Fruit fly (Drosophila melanogaster) whole organism, embryonic: Measurements from ENCODE around the gene CG17803.

Experiments
- Atf-2 ChIP-seq: fragments of 200-800 bp; sonication (Bioruptor generic); optimal IDR thresholded peaks from 2 replicates; lab custom pipeline; 2016; ENCODE audit warnings: missing biosample characterization, missing genetic modification characterization
- Bteb2 ChIP-seq: fragments of 200-800 bp; sonication (Bioruptor generic); optimal IDR thresholded peaks from 2 replicates; lab custom pipeline; 2016; ENCODE audit warnings: missing biosample characterization, missing genetic modification characterization
- CG10366 ChIP-seq: fragments of 200-800 bp; sonication (Bioruptor generic); IDR thresholded peaks from 2 replicates; pipeline ENCODE4 v1.3.6; 2022; ENCODE audit warnings: missing biosample characterization, missing genetic modification characterization
- CG10565 ChIP-seq: fragments of 200-800 bp; sonication (Bioruptor generic); optimal IDR thresholded peaks from 3 replicates; lab custom pipeline; 2016; ENCODE audit warnings: missing biosample characterization, mild to moderate bottlenecking, missing genetic modification characterization
- CG11398 ChIP-seq: fragments of 200-800 bp; sonication (Bioruptor generic); optimal IDR thresholded peaks from 2 replicates; lab custom pipeline; 2016; ENCODE audit warnings: missing biosample characterization, missing genetic modification characterization
- CG11504 ChIP-seq: fragments of 200-800 bp; sonication (Bioruptor generic); optimal IDR thresholded peaks from 3 replicates; lab custom pipeline; 2019; ENCODE audit warnings: missing biosample characterization, mild to moderate bottlenecking, missing genetic modification characterization, moderate library complexity
- CG12744 ChIP-seq: fragments of 200-800 bp; sonication (Bioruptor generic); optimal IDR thresholded peaks from 2 replicates; lab custom pipeline; 2016; ENCODE audit warnings: missing biosample characterization, missing genetic modification characterization
- CG13287 ChIP-seq: fragments of 200-800 bp; sonication (Bioruptor generic); IDR thresholded peaks from 2 replicates; pipeline ENCODE4 v1.3.6; 2022; ENCODE audit warnings: missing biosample characterization, missing genetic modification characterization; ENCODE audit not compliant: partially characterized antibody
- CG14014 ChIP-seq: fragments of 200-800 bp; sonication (Bioruptor generic); IDR thresholded peaks from 2 replicates; pipeline ENCODE4 v1.3.6; 2022; ENCODE audit warnings: missing biosample characterization, missing genetic modification characterization
- CG14667 ChIP-seq: fragments of 200-800 bp; sonication (Bioruptor generic); IDR thresholded peaks from 2 replicates; pipeline ENCODE4 v1.3.6; 2022; ENCODE audit warnings: missing biosample characterization, missing genetic modification characterization
- CG15073 ChIP-seq: fragments of 200-800 bp; sonication (Bioruptor generic); optimal IDR thresholded peaks from 2 replicates; lab custom pipeline; 2016; ENCODE audit warnings: missing biosample characterization, missing genetic modification characterization
- CG15269 ChIP-seq: fragments of 200-800 bp; sonication (Bioruptor generic); optimal IDR thresholded peaks from 2 replicates; lab custom pipeline; 2018; ENCODE audit warnings: missing biosample characterization, mild to moderate bottlenecking, missing genetic modification characterization, moderate library complexity
- CG34224 ChIP-seq: fragments of 200-800 bp; sonication (Bioruptor generic); IDR thresholded peaks from 3 replicates; pipeline ENCODE4 v1.3.6; 2022; ENCODE audit warnings: missing biosample characterization, missing genetic modification characterization; ENCODE audit not compliant: partially characterized antibody
- CG4360 ChIP-seq: fragments of 200-800 bp; sonication (Bioruptor generic); IDR thresholded peaks from 2 replicates; pipeline ENCODE4 v1.3.6; 2022; ENCODE audit warnings: missing biosample characterization, missing genetic modification characterization
- CG4617 ChIP-seq: fragments of 200-800 bp; sonication (Bioruptor generic); optimal IDR thresholded peaks from 3 replicates; lab custom pipeline; 2016; ENCODE audit warnings: missing biosample characterization, missing genetic modification characterization, borderline replicate concordance
- CG4730 ChIP-seq: fragments of 200-800 bp; sonication (Bioruptor generic); IDR thresholded peaks from 2 replicates; pipeline ENCODE4 v1.3.6; 2022; ENCODE audit warnings: missing biosample characterization, missing genetic modification characterization
- CG4854 ChIP-seq: fragments of 200-800 bp; sonication (Bioruptor generic); optimal IDR thresholded peaks from 2 replicates; lab custom pipeline; 2016; ENCODE audit warnings: missing biosample characterization, missing genetic modification characterization, inconsistent platforms
- CG6654 ChIP-seq: fragments of 200-800 bp; sonication (Bioruptor generic); optimal IDR thresholded peaks from 2 replicates; lab custom pipeline; 2017; ENCODE audit warnings: missing biosample characterization, mild to moderate bottlenecking, missing genetic modification characterization
- CG6683 ChIP-seq: fragments of 200-800 bp; sonication (Bioruptor generic); optimal IDR thresholded peaks from 2 replicates; lab custom pipeline; 2017; ENCODE audit warnings: missing biosample characterization, mild to moderate bottlenecking, missing genetic modification characterization, missing genetic modification reagents
- CG7928 ChIP-seq: fragments of 200-800 bp; sonication (Bioruptor generic); optimal IDR thresholded peaks from 2 replicates; lab custom pipeline; 2017; ENCODE audit warnings: missing biosample characterization, mild to moderate bottlenecking, missing genetic modification characterization
- CG8765 ChIP-seq: fragments of 200-800 bp; sonication (Bioruptor generic); IDR thresholded peaks from 2 replicates; pipeline ENCODE4 v1.3.6; 2022; ENCODE audit warnings: missing biosample characterization, missing genetic modification characterization
- CG8924 ChIP-seq: fragments of 200-800 bp; optimal IDR thresholded peaks from 3 replicates; lab custom pipeline; 2019; ENCODE audit warnings: missing biosample characterization, mild to moderate bottlenecking, missing genetic modification characterization, moderate library complexity
- CG9932 ChIP-seq: fragments of 200-800 bp; sonication (Bioruptor generic); IDR thresholded peaks from 2 replicates; pipeline ENCODE4 v1.3.6; 2022; ENCODE audit warnings: missing biosample characterization, missing genetic modification characterization
- D ChIP-seq, 2 experiments: fragments of 200-800 bp in 1 of 2; fragments of >200 bp in 1 of 2; sonication (Bioruptor generic) in 1 of 2; optimal IDR thresholded peaks; 2 replicates in 1 of 2; 3 replicates in 1 of 2; lab custom pipeline; 2017; ENCODE audit warnings: mild to moderate bottlenecking in 1 of 2, missing biosample characterization in 1 of 2, missing genetic modification characterization in 1 of 2, missing genetic modification reagents in 1 of 2
- D19B ChIP-seq: fragments of 200-800 bp; sonication (Bioruptor generic); optimal IDR thresholded peaks from 2 replicates; lab custom pipeline; 2017; ENCODE audit warnings: missing biosample characterization, mild to moderate bottlenecking, missing genetic modification characterization
- Dad ChIP-seq: fragments of 200-800 bp; sonication (Bioruptor generic); optimal IDR thresholded peaks from 3 replicates; lab custom pipeline; 2016; ENCODE audit warnings: missing biosample characterization, missing genetic modification characterization
- ERR ChIP-seq: fragments of 200-800 bp; sonication (Bioruptor generic); optimal IDR thresholded peaks from 2 replicates; lab custom pipeline; 2016; ENCODE audit warnings: missing biosample characterization, missing genetic modification characterization
- Gug ChIP-seq: fragments of 200-800 bp; sonication (Bioruptor generic); IDR thresholded peaks from 4 replicates; pipeline ENCODE4 v1.3.6; 2022; ENCODE audit warnings: missing biosample characterization, missing genetic modification characterization
- HHEX ChIP-seq: fragments of 200-800 bp; sonication (Bioruptor generic); optimal IDR thresholded peaks from 3 replicates; lab custom pipeline; 2017; ENCODE audit warnings: missing biosample characterization, mild to moderate bottlenecking, missing genetic modification characterization, missing genetic modification reagents
- Hmx ChIP-seq: fragments of 200-800 bp; sonication (Bioruptor generic); optimal IDR thresholded peaks from 2 replicates; lab custom pipeline; 2016; ENCODE audit warnings: missing biosample characterization, missing genetic modification characterization
- Hsf ChIP-seq: fragments of 200-800 bp; sonication (Bioruptor generic); optimal IDR thresholded peaks from 3 replicates; lab custom pipeline; 2016; ENCODE audit warnings: missing biosample characterization, missing genetic modification characterization
- Kr ChIP-seq: fragments of 200-800 bp; sonication (Bioruptor generic); optimal IDR thresholded peaks from 2 replicates; lab custom pipeline; 2017; ENCODE audit warnings: missing biosample characterization, mild to moderate bottlenecking, missing genetic modification characterization
- Mad ChIP-seq: fragments of 200-800 bp; sonication (Bioruptor generic); optimal IDR thresholded peaks from 2 replicates; lab custom pipeline; 2016; ENCODE audit warnings: missing biosample characterization, missing genetic modification characterization
- Xrp1 ChIP-seq: fragments of 200-800 bp; sonication (Bioruptor generic); IDR thresholded peaks from 2 replicates; pipeline ENCODE4 v1.3.6; 2022; ENCODE audit warnings: missing biosample characterization, missing genetic modification characterization
- ara ChIP-seq: fragments of 200-800 bp; sonication (Bioruptor generic); IDR thresholded peaks from 2 replicates; pipeline ENCODE4 v1.3.6; 2022; ENCODE audit warnings: missing biosample characterization, missing genetic modification characterization
- ato ChIP-seq: fragments of 200-800 bp; sonication (Bioruptor generic); IDR thresholded peaks from 2 replicates; pipeline ENCODE4 v1.3.6; 2022; ENCODE audit warnings: missing biosample characterization, missing genetic modification characterization; ENCODE audit not compliant: partially characterized antibody
- ems ChIP-seq: fragments of 200-800 bp; sonication (Bioruptor generic); optimal IDR thresholded peaks from 3 replicates; lab custom pipeline; 2016; ENCODE audit warnings: missing biosample characterization, missing genetic modification characterization
- esg ChIP-seq: fragments of 200-800 bp; sonication (Bioruptor generic); conservative IDR thresholded peaks from 2 replicates; pipeline ENCODE4 v1.3.6; 2022; ENCODE audit warnings: missing biosample characterization, missing genetic modification characterization
- fd96Cb ChIP-seq: fragments of 200-800 bp; sonication (Bioruptor generic); optimal IDR thresholded peaks from 2 replicates; lab custom pipeline; 2018; ENCODE audit warnings: missing biosample characterization, mild to moderate bottlenecking, missing genetic modification characterization, moderate library complexity
- lmd ChIP-seq: fragments of 200-800 bp; sonication (Bioruptor generic); IDR thresholded peaks from 2 replicates; pipeline ENCODE4 v1.3.6; 2022; ENCODE audit warnings: missing biosample characterization, missing genetic modification characterization
- mam ChIP-seq: fragments of 200-800 bp; sonication (Bioruptor generic); optimal IDR thresholded peaks from 3 replicates; lab custom pipeline; 2016; ENCODE audit warnings: missing biosample characterization, missing genetic modification characterization
- nerfin-1 ChIP-seq: fragments of 200-800 bp; sonication (Bioruptor generic); optimal IDR thresholded peaks from 3 replicates; lab custom pipeline; 2019; ENCODE audit warnings: missing biosample characterization, mild to moderate bottlenecking, missing genetic modification characterization, moderate library complexity
- oc ChIP-seq: fragments of 200-800 bp; sonication (Bioruptor generic); optimal IDR thresholded peaks from 2 replicates; lab custom pipeline; 2018; ENCODE audit warnings: missing biosample characterization, mild to moderate bottlenecking, missing genetic modification characterization, moderate library complexity
- onecut ChIP-seq: fragments of 200-800 bp; sonication (Bioruptor generic); IDR thresholded peaks from 2 replicates; pipeline ENCODE4 v1.3.6; 2022; ENCODE audit warnings: missing biosample characterization, missing genetic modification characterization
- salm ChIP-seq: fragments of 200-800 bp; sonication (Bioruptor generic); optimal IDR thresholded peaks from 2 replicates; lab custom pipeline; 2018; ENCODE audit warnings: missing biosample characterization, mild to moderate bottlenecking, missing genetic modification characterization
- schlank ChIP-seq: fragments of 200-800 bp; sonication (Bioruptor generic); optimal IDR thresholded peaks from 2 replicates; lab custom pipeline; 2018; ENCODE audit warnings: missing biosample characterization, mild to moderate bottlenecking, missing genetic modification characterization
- slbo ChIP-seq: fragments of 200-800 bp; sonication (Bioruptor generic); IDR thresholded peaks from 2 replicates; pipeline ENCODE4 v1.3.6; 2022; ENCODE audit warnings: missing biosample characterization, missing genetic modification characterization
- slou ChIP-seq: fragments of 200-800 bp; sonication (Bioruptor generic); optimal IDR thresholded peaks from 3 replicates; lab custom pipeline; 2016; ENCODE audit warnings: missing biosample characterization, missing genetic modification characterization
- usp ChIP-seq: fragments of >200 bp; optimal IDR thresholded peaks from 2 replicates; lab custom pipeline; 2017; ENCODE audit warnings: missing biosample characterization, missing genetic modification characterization

The CG17803 gene

dm6 chr3R:17794335-17795074, 6.8 kb downstream of the CG17803 start, which contains the start of gene CG43102 (continued):
- TF ChIP-seq CG4617 (GFP tag; lab: Kevin White, UChicago) (no peak), CG11398 (GFP tag; lab: Kevin White, UChicago) (no peak), CG8924 (tag; lab: Kevin White, UChicago) (peak; percentile 82), Bteb2 (GFP tag; lab: Kevin White, UChicago) (peak; percentile 12), ems (GFP tag; lab: Kevin White, UChicago) (no peak), nerfin-1 (peak; percentile 46), CG14667 (peak; percentile 59), Gug (GFP tag; lab: Robert Waterston, UW) (peak; percentile 76), CG7928 (no peak), mam (GFP tag; lab: Kevin White, UChicago) (peak; percentile 61), fd96Cb (tag; lab: Kevin White, UChicago) (peak; percentile 49), CG34224 (peak; percentile 51), CG4730 (GFP tag; lab: Robert Waterston, UW) (peak; percentile 50; the same call in 1 of the 2 replicates), slbo (GFP tag; lab: Robert Waterston, UW) (peak; percentile 73; the same call in 1 of the 2 replicates), Mad (GFP tag; lab: Kevin White, UChicago) (peak; percentile 26), CG15073 (GFP tag; lab: Kevin White, UChicago) (no peak), onecut (peak; percentile 57), ERR (GFP tag; lab: Kevin White, UChicago) (peak; percentile 59), CG9932 (peak; percentile 84), Xrp1 (GFP tag; lab: Robert Waterston, UW) (peak; percentile 71), schlank (peak; percentile 30), CG8765 (GFP tag; lab: Robert Waterston, UW) (peak; percentile 16; the same call in 1 of the 2 replicates), CG4360 (GFP tag; lab: Robert Waterston, UW) (peak; percentile 95), D (optimal IDR thresholded peaks at IDR 0.05; lab: Kevin White, UChicago) (no peak), D (GFP tag; optimal IDR thresholded peaks at IDR 0.05; lab: Kevin White, UChicago) (peak; percentile 15), Atf-2 (GFP tag; lab: Kevin White, UChicago) (peak; percentile 46), oc (tag; lab: Kevin White, UChicago) (peak; percentile 58), HHEX (GFP tag; lab: Kevin White, UChicago) (peak; percentile 61), CG4854 (GFP tag; lab: Kevin White, UChicago) (no peak), D19B (GFP tag; lab: Kevin White, UChicago) (peak; percentile 30), ato (GFP tag; lab: Robert Waterston, UW) (peak; percentile 56; the same call in 1 of the 2 replicates), CG6654 (GFP tag; lab: Kevin White, UChicago) (peak; percentile 24), CG10366 (GFP tag; lab: Robert Waterston, UW) (peak; percentile 80), Hsf (GFP tag; lab: Kevin White, UChicago) (peak; percentile 52), CG12744 (GFP tag; lab: Kevin White, UChicago) (peak; percentile 32), Hmx (no peak), salm (peak; percentile 38), lmd (GFP tag; lab: Robert Waterston, UW) (peak; percentile 58; the same call in 1 of the 2 replicates), ara (GFP tag; lab: Robert Waterston, UW) (no peak), CG13287 (GFP tag; lab: Robert Waterston, UW) (peak; percentile 79), Kr (GFP tag; lab: Kevin White, UChicago) (no peak), CG14014 (peak; percentile 70), esg (GFP tag; lab: Robert Waterston, UW) (no peak; the same call in 1 of the 2 replicates), CG10565 (GFP tag; lab: Kevin White, UChicago) (no peak), slou (no peak), CG11504 (tag; lab: Kevin White, UChicago) (peak; percentile 68), usp (GFP tag; lab: Kevin White, UChicago) (no peak), CG15269 (tag; lab: Kevin White, UChicago) (peak; percentile 78), CG6683 (GFP tag; lab: Kevin White, UChicago) (no peak), Dad (GFP tag; lab: Kevin White, UChicago) (peak; percentile 32)
